Fruit fly (Drosophila melanogaster): ENCODE results near the gene Arl2.

The Arl2 gene

DNA sequence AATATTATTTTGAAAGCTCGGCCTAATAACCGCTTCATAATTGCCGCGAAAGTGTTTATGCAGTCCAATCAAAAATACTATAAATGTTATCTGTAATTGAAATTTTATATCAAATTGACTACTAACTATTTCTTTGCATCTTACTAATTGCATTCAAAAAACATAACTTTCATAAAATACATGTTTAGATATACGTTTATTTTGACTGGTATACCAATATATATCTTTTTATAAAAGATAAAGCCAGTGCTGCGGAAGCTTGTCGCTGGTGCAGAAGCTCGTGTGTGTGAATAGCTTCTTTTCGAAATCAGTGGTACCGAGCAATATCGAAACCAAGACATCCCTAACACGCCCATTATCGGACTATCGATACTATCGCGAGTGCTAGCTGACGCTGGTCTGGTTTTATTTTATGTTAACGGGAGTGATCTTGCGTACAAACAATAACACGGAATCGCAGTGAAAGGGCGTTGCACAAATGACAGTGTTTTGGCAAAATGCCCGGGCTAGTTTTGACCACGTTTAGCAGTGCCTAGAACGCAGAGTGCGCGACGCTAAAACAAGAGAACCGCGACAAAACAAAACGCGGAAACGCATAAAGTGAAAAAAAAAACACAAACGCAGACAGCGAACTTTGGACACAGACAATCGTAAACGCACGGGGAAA lies 8.7 kb downstream of the Arl2 start, which contains the start of gene Atg13:
Atg13 (plus strand) TSS at position 367 of the 667 bp plus-strand sequence.
- no peak for TF ChIP-seq noc (tag; optimal IDR thresholded peaks at IDR 0.05)

DNA sequence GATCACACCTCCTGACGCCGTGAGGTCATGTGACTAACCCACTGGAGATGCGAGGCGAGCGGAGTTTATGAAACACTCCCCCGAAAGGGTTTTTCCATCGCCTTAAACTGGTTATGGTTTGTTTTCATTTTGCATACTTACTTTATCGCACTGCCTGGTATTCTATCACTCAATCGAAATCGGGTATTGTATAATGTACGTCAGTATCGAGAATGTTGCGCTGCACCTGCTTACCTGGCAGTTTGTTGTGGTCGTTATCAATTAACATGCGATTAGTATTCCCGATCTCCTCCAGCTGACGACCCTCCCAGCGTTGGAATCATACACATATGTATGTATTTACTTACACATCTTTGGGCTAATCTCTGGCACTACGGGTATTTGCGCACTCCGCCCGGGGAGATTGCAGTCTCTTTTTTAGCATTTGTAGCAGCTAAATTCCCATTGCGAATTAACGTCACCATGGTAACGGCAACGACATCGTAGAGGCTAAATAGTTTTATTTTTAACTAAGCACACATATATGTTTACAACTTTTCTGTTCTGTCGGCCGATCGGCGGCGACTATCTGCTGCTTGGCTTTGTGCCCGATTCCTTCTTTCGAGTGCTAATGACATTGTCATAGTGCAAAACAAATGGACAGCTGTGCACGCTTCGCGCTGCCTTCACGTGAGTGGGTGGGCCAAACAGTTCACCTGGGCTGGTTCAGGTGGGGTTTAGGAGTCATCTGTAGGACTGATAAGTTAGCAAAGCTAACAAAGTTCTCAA lies 12.2 kb downstream of the Arl2 start:
- peak; percentile 48 for TF ChIP-seq noc (tag; optimal IDR thresholded peaks at IDR 0.05)

DNA sequence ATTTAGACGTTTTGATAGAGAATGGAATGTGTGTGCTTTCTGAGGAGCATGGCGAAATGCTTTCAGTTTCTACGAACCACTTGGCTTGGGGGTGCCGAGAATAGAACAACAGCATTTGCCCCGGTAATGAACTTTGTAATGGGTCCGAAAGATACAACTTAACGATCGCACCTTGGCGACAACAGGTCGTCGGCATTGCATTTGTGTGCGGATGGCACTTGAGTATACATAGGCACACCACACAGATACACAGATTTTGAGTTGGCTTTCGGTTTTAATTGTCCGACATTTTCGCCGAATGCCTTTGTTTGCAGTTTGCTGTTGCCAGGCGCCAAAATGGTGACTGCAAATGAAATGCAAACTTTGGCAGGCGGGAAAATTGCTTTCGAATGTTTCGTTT lies 13.1 kb downstream of the Arl2 start:
- no peak for TF ChIP-seq noc (tag; optimal IDR thresholded peaks at IDR 0.05)

dm6 chr3R:8354458-8354857 lies 13.6 kb downstream of the Arl2 start:
- peak; percentile 23 for TF ChIP-seq noc (tag; optimal IDR thresholded peaks at IDR 0.05)

- no peak for TF ChIP-seq noc (tag; optimal IDR thresholded peaks at IDR 0.05)
Observed at dm6 chr3R:8354969-8355368, 14.1 kb downstream of the Arl2 start.

- peak; percentile 78 for TF ChIP-seq noc (tag; optimal IDR thresholded peaks at IDR 0.05)
Observed at dm6 chr3R:8355579-8355978, 14.7 kb downstream of the Arl2 start.

dm6 chr3R:8356626-8357290 lies 15.9 kb downstream of the Arl2 start, which contains the start of gene stck:
Gene stck, plus strand, starts transcription at chr3R:8356978.
- TF ChIP-seq noc (tag; optimal IDR thresholded peaks at IDR 0.05), result no peak

DNA sequence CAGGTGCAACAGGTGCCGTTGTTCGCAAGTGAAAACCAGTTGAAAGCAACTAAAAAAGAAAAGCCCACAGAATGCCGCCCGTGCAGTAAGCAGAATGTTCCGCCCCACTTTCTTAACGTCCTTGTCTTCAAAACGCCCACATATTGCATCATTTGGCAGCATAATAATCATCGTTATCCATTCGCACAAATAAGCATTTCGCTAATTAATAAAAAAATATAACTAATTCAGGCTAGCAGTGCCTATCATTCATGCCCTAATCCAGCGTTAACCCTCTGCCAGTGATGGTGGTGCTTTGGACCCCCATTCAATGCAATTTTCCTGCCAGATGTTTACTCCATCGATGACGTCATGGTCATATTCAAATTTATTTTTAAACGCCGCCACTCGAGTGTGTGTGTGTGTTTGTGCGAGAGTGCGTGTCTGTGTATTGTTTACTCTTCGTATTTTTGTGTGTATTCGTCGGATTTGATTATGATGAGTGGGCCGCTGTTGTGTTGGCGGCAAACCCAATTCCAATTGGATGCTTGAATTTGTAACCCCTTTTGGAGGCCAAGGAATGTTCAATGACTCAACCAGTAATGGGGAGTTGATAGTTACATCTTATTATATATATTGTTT lies 16.6 kb downstream of the Arl2 start:
- TF ChIP-seq noc (tag; optimal IDR thresholded peaks at IDR 0.05), result no peak

DNA sequence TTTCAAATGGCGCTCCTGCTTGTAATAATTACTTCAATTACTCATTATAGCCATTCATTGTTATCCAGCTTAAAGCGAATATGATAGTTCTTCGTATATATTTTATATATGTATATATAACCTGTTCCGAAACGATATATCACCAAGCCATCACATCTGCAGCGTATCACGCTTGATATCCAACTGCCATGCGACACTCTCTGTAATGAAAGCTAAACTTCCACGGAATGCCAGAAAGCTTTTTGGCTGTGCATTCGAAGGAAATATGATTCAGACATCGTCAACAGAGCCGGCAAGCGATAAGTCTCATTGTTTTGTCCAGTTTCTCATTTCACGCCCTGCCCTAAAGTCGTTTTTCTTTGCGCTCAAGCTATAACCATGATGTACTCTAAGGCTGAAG lies 17.1 kb downstream of the Arl2 start:
- TF ChIP-seq noc (tag; optimal IDR thresholded peaks at IDR 0.05), result no peak

DNA sequence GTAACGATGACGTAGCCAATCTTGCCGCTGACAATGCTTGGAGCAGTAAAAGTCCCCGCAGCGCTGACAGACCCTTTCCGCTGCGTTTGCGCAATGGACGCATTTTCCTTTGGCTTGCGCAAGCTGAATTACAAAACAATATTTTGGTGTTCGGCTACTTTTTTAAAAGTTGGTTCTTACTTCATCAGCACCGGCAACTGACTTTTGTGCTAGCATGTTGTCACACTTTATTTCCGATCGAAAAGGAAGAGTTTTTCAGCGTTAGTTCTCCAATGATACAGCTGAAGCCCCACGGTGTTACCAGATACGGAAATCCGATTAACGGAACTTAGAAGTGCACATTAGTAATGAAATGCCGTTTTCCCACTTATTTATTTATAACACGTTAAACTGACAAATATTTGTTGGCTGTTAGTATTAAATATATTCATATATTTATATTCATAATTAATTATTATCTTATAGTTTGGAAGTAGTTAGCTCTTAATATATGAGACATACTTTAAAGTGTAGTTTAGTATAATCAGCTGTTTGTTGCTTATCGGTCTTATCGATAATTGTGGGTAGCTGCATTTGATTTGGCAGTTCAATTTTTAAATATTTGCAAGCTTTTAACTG lies 21.5 kb downstream of the Arl2 start, which contains the start of the genes Veneno and CG7963:
Veneno (minus strand) TSS at position 296 of the 618 bp plus-strand sequence.
CG7963 (plus strand) TSS at position 568 of the 618 bp plus-strand sequence.
- no peak for TF ChIP-seq noc (tag; optimal IDR thresholded peaks at IDR 0.05)

DNA sequence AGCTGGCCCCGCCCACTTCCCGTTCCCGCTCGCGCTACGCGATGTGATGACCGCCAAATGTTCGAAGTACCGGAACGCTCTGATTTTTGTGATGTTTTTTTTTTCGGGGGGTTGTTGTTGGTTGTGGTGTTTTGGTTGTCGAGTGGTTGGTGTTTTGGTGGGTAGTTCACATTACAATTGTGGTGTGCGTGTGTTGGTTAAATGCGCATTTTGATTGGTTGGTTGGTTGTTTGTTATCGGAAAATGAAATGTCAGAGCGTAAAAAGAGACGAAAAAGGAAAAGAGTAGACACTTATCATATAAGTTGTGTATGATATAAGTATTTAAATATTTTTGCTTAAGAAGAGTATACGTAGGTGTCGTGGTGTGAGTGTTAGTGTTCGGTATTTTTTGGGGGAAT lies 27.7 kb downstream of the Arl2 start:
- no peak for TF ChIP-seq noc (tag; optimal IDR thresholded peaks at IDR 0.05)

DNA sequence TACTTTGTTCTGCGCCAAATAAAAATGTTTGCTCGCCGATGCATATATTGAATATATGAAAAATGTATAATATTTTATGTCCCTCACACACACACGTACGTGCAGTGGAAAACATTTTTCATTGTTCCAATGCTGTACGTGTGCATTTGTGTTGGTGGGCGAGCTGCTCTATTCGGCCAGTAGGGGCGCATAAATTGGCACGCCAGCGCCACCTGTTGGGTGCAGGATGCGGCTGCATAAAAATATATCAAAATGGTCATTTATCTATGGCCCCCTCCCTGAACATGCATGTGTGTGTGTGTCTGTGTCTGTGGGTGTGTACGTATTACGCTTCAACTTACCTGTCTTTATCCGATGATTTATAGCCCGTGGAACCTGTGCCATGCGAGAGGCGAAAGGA lies 48.7 kb downstream of the Arl2 start:
- TF ChIP-seq noc (tag; optimal IDR thresholded peaks at IDR 0.05), result no peak
